Fruit fly (Drosophila melanogaster) whole organism, embryonic: ENCODE measurements around the gene CG15570.

ENCODE experiments used
- Blimp-1 ChIP-seq: fragments of 200-800 bp; sonication (Bioruptor generic); optimal IDR thresholded peaks from 3 replicates; lab custom pipeline; 2018; ENCODE audit warnings: missing biosample characterization, missing genetic modification characterization, mild to moderate bottlenecking, moderate library complexity, missing genetic modification reagents
- CG10209 ChIP-seq: fragments of 200-800 bp; sonication (Bioruptor generic); optimal IDR thresholded peaks from 3 replicates; lab custom pipeline; 2017; ENCODE audit warnings: missing biosample characterization, mild to moderate bottlenecking, missing genetic modification characterization, missing genetic modification reagents
- CG10267 ChIP-seq: fragments of 200-800 bp; sonication (Bioruptor generic); optimal IDR thresholded peaks from 2 replicates; lab custom pipeline; 2018; ENCODE audit warnings: missing biosample characterization, mild to moderate bottlenecking, missing genetic modification characterization, moderate library complexity
- CG10565 ChIP-seq: fragments of 200-800 bp; sonication (Bioruptor generic); optimal IDR thresholded peaks from 3 replicates; lab custom pipeline; 2016; ENCODE audit warnings: missing biosample characterization, mild to moderate bottlenecking, missing genetic modification characterization
- CG10654 ChIP-seq: fragments of 200-800 bp; sonication (Bioruptor generic); optimal IDR thresholded peaks from 2 replicates; lab custom pipeline; 2016; ENCODE audit warnings: missing biosample characterization, missing genetic modification characterization
- CG13894 ChIP-seq: fragments of 200-800 bp; sonication (Bioruptor generic); optimal IDR thresholded peaks from 3 replicates; lab custom pipeline; 2018; ENCODE audit warnings: missing biosample characterization, mild to moderate bottlenecking, missing genetic modification characterization, moderate library complexity
- CG14014 ChIP-seq: fragments of 200-800 bp; sonication (Bioruptor generic); IDR thresholded peaks from 2 replicates; pipeline ENCODE4 v1.3.6; 2022; ENCODE audit warnings: missing biosample characterization, missing genetic modification characterization
- CG16863 ChIP-seq: fragments of 200-800 bp; sonication (Bioruptor generic); optimal IDR thresholded peaks from 3 replicates; lab custom pipeline; 2016; ENCODE audit warnings: missing biosample characterization, missing genetic modification characterization
- CG17568 ChIP-seq: fragments of 200-800 bp; sonication (Bioruptor generic); optimal IDR thresholded peaks from 2 replicates; lab custom pipeline; 2018; ENCODE audit warnings: missing biosample characterization, mild to moderate bottlenecking, missing genetic modification characterization, moderate library complexity
- CG30403 ChIP-seq: fragments of 200-800 bp; sonication (Bioruptor generic); optimal IDR thresholded peaks from 3 replicates; lab custom pipeline; 2016; ENCODE audit warnings: missing biosample characterization, missing genetic modification characterization
- CG34422 ChIP-seq: fragments of 200-800 bp; sonication (Bioruptor generic); IDR thresholded peaks from 3 replicates; pipeline ENCODE4 v1.3.6; 2022; ENCODE audit warnings: missing biosample characterization, missing genetic modification characterization
- CG5953 ChIP-seq: fragments of 200-800 bp; sonication (Bioruptor generic); IDR thresholded peaks from 2 replicates; pipeline ENCODE4 v1.3.6; 2022; ENCODE audit warnings: missing biosample characterization, missing genetic modification characterization
- CG9727 ChIP-seq: fragments of 200-800 bp; sonication (Bioruptor generic); optimal IDR thresholded peaks from 3 replicates; lab custom pipeline; 2017; ENCODE audit warnings: missing biosample characterization, mild to moderate bottlenecking, missing genetic modification characterization
- CG9797 ChIP-seq: fragments of 200-800 bp; sonication (Bioruptor generic); optimal IDR thresholded peaks from 3 replicates; lab custom pipeline; 2018; ENCODE audit warnings: missing biosample characterization, mild to moderate bottlenecking, missing genetic modification characterization
- CkIIα-i1 ChIP-seq: fragments of 200-800 bp; sonication (Bioruptor generic); IDR thresholded peaks from 2 replicates; pipeline ENCODE4 v1.3.6; 2022; ENCODE audit warnings: missing biosample characterization, missing genetic modification characterization
- D19B ChIP-seq: fragments of 200-800 bp; sonication (Bioruptor generic); optimal IDR thresholded peaks from 2 replicates; lab custom pipeline; 2017; ENCODE audit warnings: missing biosample characterization, mild to moderate bottlenecking, missing genetic modification characterization
- E2f2 ChIP-seq: fragments of 200-800 bp; sonication (Bioruptor generic); IDR thresholded peaks from 2 replicates; pipeline ENCODE4 v1.3.6; 2022; ENCODE audit warnings: missing biosample characterization, missing genetic modification characterization
- Gug ChIP-seq: fragments of 200-800 bp; sonication (Bioruptor generic); IDR thresholded peaks from 4 replicates; pipeline ENCODE4 v1.3.6; 2022; ENCODE audit warnings: missing biosample characterization, missing genetic modification characterization
- H2.0 ChIP-seq: fragments of 200-800 bp; sonication (Bioruptor generic); IDR thresholded peaks from 2 replicates; pipeline ENCODE4 v1.3.6; 2022; ENCODE audit warnings: missing biosample characterization, missing genetic modification characterization
- HHEX ChIP-seq: fragments of 200-800 bp; sonication (Bioruptor generic); optimal IDR thresholded peaks from 3 replicates; lab custom pipeline; 2017; ENCODE audit warnings: missing biosample characterization, mild to moderate bottlenecking, missing genetic modification characterization, missing genetic modification reagents
- Hmr ChIP-seq: fragments of 200-800 bp; sonication (Bioruptor generic); optimal IDR thresholded peaks from 3 replicates; lab custom pipeline; 2017; ENCODE audit warnings: mild to moderate bottlenecking, missing biosample characterization, missing genetic modification reagents, missing genetic modification characterization
- Taf1 ChIP-seq: fragments of 200-800 bp; sonication (Bioruptor generic); IDR thresholded peaks from 2 replicates; pipeline ENCODE4 v1.3.6; 2022; ENCODE audit warnings: missing biosample characterization, missing genetic modification characterization
- Trl ChIP-seq, 3 experiments: fragments of >200 bp in 2 of 3; fragments of 200-800 bp in 1 of 3; sonication (Bioruptor generic) in 1 of 3; optimal IDR thresholded peaks; 2 replicates in 1 of 3; 3 replicates in 2 of 3; lab custom pipeline; 2016 to 2017; ENCODE audit warnings: missing biosample characterization in 1 of 3, missing genetic modification characterization in 1 of 3
- ap ChIP-seq: fragments of 200-800 bp; sonication (Bioruptor generic); IDR thresholded peaks from 2 replicates; pipeline ENCODE4 v1.3.6; 2022; ENCODE audit warnings: missing biosample characterization, missing genetic modification characterization
- bab2 ChIP-seq: fragments of 200-800 bp; sonication (Bioruptor generic); optimal IDR thresholded peaks from 2 replicates; lab custom pipeline; 2016; ENCODE audit warnings: missing biosample characterization, missing genetic modification characterization
- br ChIP-seq: fragments of >200 bp; optimal IDR thresholded peaks from 2 replicates; lab custom pipeline; 2017
- cato ChIP-seq: fragments of 200-800 bp; sonication (Bioruptor generic); optimal IDR thresholded peaks from 2 replicates; lab custom pipeline; 2016; ENCODE audit warnings: missing biosample characterization, missing genetic modification characterization, borderline replicate concordance
- caup ChIP-seq: fragments of 200-800 bp; sonication (Bioruptor generic); optimal IDR thresholded peaks from 3 replicates; lab custom pipeline; 2017; ENCODE audit warnings: missing biosample characterization, mild to moderate bottlenecking, missing genetic modification characterization, moderate library complexity; ENCODE audit not compliant: severe bottlenecking
- chinmo ChIP-seq: fragments of 200-800 bp; sonication (Bioruptor generic); IDR thresholded peaks from 4 replicates; pipeline ENCODE4 v1.3.6; 2022; ENCODE audit warnings: missing biosample characterization, missing genetic modification characterization; ENCODE audit not compliant: partially characterized antibody
- crc ChIP-seq: fragments of 200-800 bp; sonication (Bioruptor generic); optimal IDR thresholded peaks from 2 replicates; lab custom pipeline; 2016; ENCODE audit warnings: missing biosample characterization, missing genetic modification characterization
- dan ChIP-seq: fragments of 200-800 bp; sonication (Bioruptor generic); IDR thresholded peaks from 2 replicates; pipeline ENCODE4 v1.3.6; 2022; ENCODE audit warnings: missing biosample characterization, missing genetic modification characterization
- dati ChIP-seq: fragments of 200-800 bp; sonication (Bioruptor generic); IDR thresholded peaks from 2 replicates; pipeline ENCODE4 v1.3.6; 2022; ENCODE audit warnings: missing biosample characterization, missing genetic modification characterization
- fd102C ChIP-seq: fragments of 200-800 bp; sonication (Bioruptor generic); optimal IDR thresholded peaks from 2 replicates; lab custom pipeline; 2018; ENCODE audit warnings: missing biosample characterization, mild to moderate bottlenecking, missing genetic modification characterization, moderate library complexity
- ken ChIP-seq: fragments of 200-800 bp; sonication (Bioruptor generic); IDR thresholded peaks from 3 replicates; pipeline ENCODE4 v1.3.6; 2022; ENCODE audit warnings: missing biosample characterization, missing genetic modification characterization
- luna ChIP-seq: fragments of 200-800 bp; sonication (Bioruptor generic); optimal IDR thresholded peaks from 2 replicates; lab custom pipeline; 2016; ENCODE audit warnings: missing biosample characterization, missing genetic modification characterization
- mirr ChIP-seq: fragments of 200-800 bp; sonication (Bioruptor generic); optimal IDR thresholded peaks from 3 replicates; lab custom pipeline; 2018; ENCODE audit warnings: missing biosample characterization, mild to moderate bottlenecking, missing genetic modification characterization
- pan ChIP-seq, 4 experiments: fragments of >200 bp in 3 of 4; fragments of 200-800 bp in 1 of 4; sonication (Bioruptor generic) in 1 of 4; optimal IDR thresholded peaks in 3 of 4; IDR thresholded peaks in 1 of 4; 2 replicates each; pipeline versions ENCODE4 v1.3.6 to Lab custom; 2017 to 2022; ENCODE audit warnings: missing biosample characterization in 2 of 4, missing genetic modification characterization in 2 of 4, mixed read lengths in 1 of 4
- peb ChIP-seq: fragments of 200-800 bp; sonication (Bioruptor generic); IDR thresholded peaks from 2 replicates; pipeline ENCODE4 v1.3.6; 2022; ENCODE audit warnings: missing biosample characterization, missing genetic modification characterization
- pho ChIP-seq: fragments of 200-800 bp; sonication (Bioruptor generic); optimal IDR thresholded peaks from 2 replicates; lab custom pipeline; 2016; ENCODE audit warnings: missing biosample characterization, missing genetic modification characterization
- phol ChIP-seq: fragments of 200-800 bp; sonication (Bioruptor generic); optimal IDR thresholded peaks from 3 replicates; lab custom pipeline; 2018; ENCODE audit warnings: missing biosample characterization, mild to moderate bottlenecking, missing genetic modification characterization, moderate library complexity
- pita ChIP-seq: fragments of 200-800 bp; sonication (Bioruptor generic); optimal IDR thresholded peaks from 2 replicates; lab custom pipeline; 2017; ENCODE audit warnings: missing biosample characterization, mild to moderate bottlenecking, missing genetic modification characterization
- rib ChIP-seq: fragments of 200-800 bp; sonication (Bioruptor generic); IDR thresholded peaks from 2 replicates; pipeline ENCODE4 v1.3.6; 2022; ENCODE audit warnings: missing biosample characterization, missing genetic modification characterization
- salm ChIP-seq: fragments of 200-800 bp; sonication (Bioruptor generic); optimal IDR thresholded peaks from 2 replicates; lab custom pipeline; 2018; ENCODE audit warnings: missing biosample characterization, mild to moderate bottlenecking, missing genetic modification characterization
- sc ChIP-seq, 3 experiments: fragments of >200 bp in 2 of 3; fragments of 200-800 bp in 1 of 3; sonication (Bioruptor generic) in 1 of 3; optimal IDR thresholded peaks; 2 replicates in 2 of 3; 3 replicates in 1 of 3; lab custom pipeline; 2017; ENCODE audit warnings: mild to moderate bottlenecking in 1 of 3, missing biosample characterization in 1 of 3, missing genetic modification characterization in 1 of 3, missing genetic modification reagents in 1 of 3
- sob ChIP-seq: fragments of 200-800 bp; sonication (Bioruptor generic); IDR thresholded peaks from 2 replicates; pipeline ENCODE4 v1.3.6; 2022; ENCODE audit warnings: missing biosample characterization, missing genetic modification characterization
- tap ChIP-seq: fragments of 200-800 bp; optimal IDR thresholded peaks from 3 replicates; lab custom pipeline; 2019; ENCODE audit warnings: missing biosample characterization, mild to moderate bottlenecking, missing genetic modification characterization, moderate library complexity
- trem ChIP-seq: fragments of 200-800 bp; optimal IDR thresholded peaks from 3 replicates; lab custom pipeline; 2019; ENCODE audit warnings: missing biosample characterization, mild to moderate bottlenecking, missing genetic modification characterization, moderate library complexity
- vnd ChIP-seq: fragments of 200-800 bp; sonication (Bioruptor generic); IDR thresholded peaks from 3 replicates; pipeline ENCODE4 v1.3.6; 2022; ENCODE audit warnings: missing biosample characterization, missing genetic modification characterization; ENCODE audit not compliant: partially characterized antibody
- vvl ChIP-seq: fragments of 200-800 bp; sonication (Bioruptor generic); IDR thresholded peaks from 2 replicates; pipeline ENCODE4 v1.3.6; 2022; ENCODE audit warnings: missing biosample characterization, missing genetic modification characterization

The CG15570 gene

DNA sequence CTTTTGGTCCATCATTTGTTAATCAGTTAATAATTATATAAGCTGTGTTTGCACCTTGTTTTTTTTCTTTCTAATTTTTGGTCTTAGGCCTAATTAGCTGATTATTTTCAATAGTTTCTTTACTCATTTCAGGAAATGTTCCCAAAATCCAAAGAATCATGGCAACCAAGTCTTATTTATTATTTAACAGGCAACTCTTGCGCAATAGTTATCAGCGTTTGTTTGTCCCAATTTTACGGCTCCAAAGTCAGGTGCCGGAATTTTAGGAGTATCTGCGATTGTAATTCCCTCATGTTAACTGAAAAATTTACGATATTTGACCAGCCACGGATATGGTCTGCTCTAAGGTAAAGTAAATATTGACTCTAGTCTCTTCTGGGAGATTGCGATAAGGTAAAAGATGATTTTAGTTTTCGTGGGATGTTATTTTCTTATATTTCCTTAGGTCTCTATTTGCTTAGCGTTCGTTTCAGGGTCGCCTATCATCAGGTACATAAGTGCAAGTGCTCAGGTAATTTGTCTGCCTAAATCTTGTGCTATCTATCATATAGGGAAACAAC, 15.7 kb upstream of the CG15570 start (continued):
- no peak for TF ChIP-seq vnd (GFP tag; lab: Robert Waterston, UW)
- no peak for TF ChIP-seq CG9797 (GFP tag; lab: Kevin White, UChicago)
- TF ChIP-seq CkIIα-i1 (GFP tag; lab: Robert Waterston, UW), result no peak
- peak; percentile 16 for TF ChIP-seq bab2 (GFP tag; lab: Kevin White, UChicago)
- peak; percentile 40 for TF ChIP-seq mirr
- peak; percentile 40 for TF ChIP-seq salm (tag; lab: Kevin White, UChicago)
- no peak for TF ChIP-seq CG34422
- TF ChIP-seq vvl (GFP tag; lab: Robert Waterston, UW), result no peak
- no peak for TF ChIP-seq Taf1 (GFP tag; lab: Robert Waterston, UW)
- no peak for TF ChIP-seq sob (GFP tag; lab: Robert Waterston, UW)
- no peak for TF ChIP-seq br (lab: Kevin White, UChicago)
- peak; percentile 49; the same call in 1 of the 2 replicates for TF ChIP-seq CG14014 (GFP tag; lab: Robert Waterston, UW)
- TF ChIP-seq caup (GFP tag; lab: Kevin White, UChicago), result peak; percentile 63
- TF ChIP-seq CG5953 (GFP tag; lab: Robert Waterston, UW), result no peak
- TF ChIP-seq dan (GFP tag; lab: Robert Waterston, UW), result no peak
- TF ChIP-seq ken (GFP tag; lab: Robert Waterston, UW), result no peak
- no peak for TF ChIP-seq pan (optimal IDR thresholded peaks at IDR 0.05; lab: Kevin White, UChicago)
- TF ChIP-seq pan (GFP tag; optimal IDR thresholded peaks at IDR 0.05 in 1 of 2, IDR thresholded peaks at IDR 0.05 in 1 of 2), result no peak
- no peak for TF ChIP-seq sc (optimal IDR thresholded peaks at IDR 0.05; lab: Kevin White, UChicago)
- peak; percentile 35 for TF ChIP-seq sc (GFP tag; optimal IDR thresholded peaks at IDR 0.05; lab: Kevin White, UChicago)
- no peak for TF ChIP-seq ap (GFP tag; lab: Robert Waterston, UW)
- no peak for TF ChIP-seq Trl (optimal IDR thresholded peaks at IDR 0.05; lab: Kevin White, UChicago)
- peak; percentile 16 for TF ChIP-seq Trl (GFP tag; optimal IDR thresholded peaks at IDR 0.05; lab: Kevin White, UChicago)
- TF ChIP-seq E2f2 (GFP tag; lab: Robert Waterston, UW), result no peak
- TF ChIP-seq HHEX (GFP tag; lab: Kevin White, UChicago), result peak; percentile 73
- TF ChIP-seq CG10565 (GFP tag; lab: Kevin White, UChicago), result no peak
- TF ChIP-seq CG10654 (GFP tag; lab: Kevin White, UChicago), result no peak
- TF ChIP-seq D19B (GFP tag; lab: Kevin White, UChicago), result no peak
- no peak for TF ChIP-seq rib (GFP tag; lab: Robert Waterston, UW)
- peak; percentile 25 for TF ChIP-seq Blimp-1
- TF ChIP-seq CG9727 (GFP tag; lab: Kevin White, UChicago), result peak; percentile 56
- TF ChIP-seq CG16863, result no peak
- TF ChIP-seq fd102C, result peak; percentile 87
- peak; percentile 80 for TF ChIP-seq CG17568 (GFP tag; lab: Kevin White, UChicago)
- TF ChIP-seq Hmr (GFP tag; lab: Kevin White, UChicago), result peak; percentile 66
- peak; percentile 2 for TF ChIP-seq tap (tag; lab: Kevin White, UChicago)
- peak; percentile 12 for TF ChIP-seq CG10267
- no peak for TF ChIP-seq luna (GFP tag; lab: Kevin White, UChicago)
- peak; percentile 44 for TF ChIP-seq CG13894 (tag; lab: Kevin White, UChicago)
- TF ChIP-seq dati (GFP tag; lab: Robert Waterston, UW), result no peak
- TF ChIP-seq Gug (GFP tag; lab: Robert Waterston, UW), result no peak
- TF ChIP-seq CG30403 (GFP tag; lab: Kevin White, UChicago), result no peak
- no peak for TF ChIP-seq pita (GFP tag; lab: Kevin White, UChicago)
- no peak for TF ChIP-seq pho (GFP tag; lab: Kevin White, UChicago)
- no peak for TF ChIP-seq cato (GFP tag; lab: Kevin White, UChicago)
- TF ChIP-seq CG10209, result peak; percentile 50
- no peak for TF ChIP-seq phol (tag; lab: Kevin White, UChicago)
- no peak for TF ChIP-seq crc (GFP tag; lab: Kevin White, UChicago)
- no peak for TF ChIP-seq H2.0 (GFP tag; lab: Robert Waterston, UW)
- no peak for TF ChIP-seq trem
- no peak for TF ChIP-seq peb (GFP tag; lab: Robert Waterston, UW)
- no peak for TF ChIP-seq chinmo (GFP tag; lab: Robert Waterston, UW)
